Fruit fly (Drosophila melanogaster): Measurements from ENCODE around the gene Rac2.

Rac2 gene

DNA sequence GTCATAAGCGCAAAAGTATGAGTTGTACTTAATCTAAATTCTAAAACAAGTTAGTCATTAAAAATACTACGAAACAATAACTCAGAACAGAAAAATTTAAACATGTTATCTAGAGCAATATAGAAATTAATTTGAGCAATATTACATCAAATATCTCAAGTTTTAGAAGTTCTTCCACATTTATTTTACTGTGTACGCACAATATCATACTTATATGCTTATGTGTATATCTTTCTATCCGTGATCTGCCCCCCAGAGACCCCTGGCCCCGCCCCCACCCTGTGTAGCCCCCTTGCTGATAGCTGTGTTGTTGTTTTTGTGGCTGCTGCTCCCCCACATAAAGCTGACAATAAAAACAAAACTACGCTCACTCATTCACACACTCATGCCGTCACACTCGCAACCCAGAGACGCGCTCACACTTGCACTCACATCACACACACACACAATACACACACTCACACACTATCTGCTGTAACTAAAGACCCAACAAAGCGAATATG lies 1.6 kb downstream of the Rac2 start (continued):
- TF ChIP-seq CG8290 (GFP tag; optimal IDR thresholded peaks at IDR 0.05): no peak
- TF ChIP-seq CG8290 (tag; optimal IDR thresholded peaks at IDR 0.05): peak in 1 of 2 experiments; percentile 51
- no peak for TF ChIP-seq pho (GFP tag; optimal IDR thresholded peaks at IDR 0.05)
- peak in 1 of 2 experiments; percentile 29 for TF ChIP-seq Hr51 (GFP tag; optimal IDR thresholded peaks at IDR 0.05)
- TF ChIP-seq hbn (GFP tag; IDR thresholded peaks at IDR 0.05; ENCODE audit: partially characterized antibody): no peak
- no peak for TF ChIP-seq CG6654 (GFP tag; optimal IDR thresholded peaks at IDR 0.05)
- no peak for TF ChIP-seq CG3407 (GFP tag; optimal IDR thresholded peaks at IDR 0.05)
- no peak for TF ChIP-seq inv (GFP tag; IDR thresholded peaks at IDR 0.05; ENCODE audit: partially characterized antibody)
- no peak for TF ChIP-seq gcm (GFP tag; optimal IDR thresholded peaks at IDR 0.05)
- no peak for TF ChIP-seq CG7745 (tag; optimal IDR thresholded peaks at IDR 0.05)
- no peak for TF ChIP-seq Opbp (GFP tag; IDR thresholded peaks at IDR 0.05; ENCODE audit: partially characterized antibody)
- no peak for TF ChIP-seq pan (optimal IDR thresholded peaks at IDR 0.05)
- TF ChIP-seq pan (GFP tag; optimal IDR thresholded peaks at IDR 0.05 in 1 of 2, IDR thresholded peaks at IDR 0.05 in 1 of 2): no peak
- TF ChIP-seq ato (GFP tag; IDR thresholded peaks at IDR 0.05; ENCODE audit: partially characterized antibody): no peak
- TF ChIP-seq jumu (GFP tag; optimal IDR thresholded peaks at IDR 0.05): no peak
- no peak for TF ChIP-seq CG13624 (GFP tag; optimal IDR thresholded peaks at IDR 0.05)
- TF ChIP-seq zf30C (GFP tag; optimal IDR thresholded peaks at IDR 0.05): peak; percentile 29
- no peak for TF ChIP-seq CG12236 (GFP tag; optimal IDR thresholded peaks at IDR 0.05)
- no peak for TF ChIP-seq CG18476 (GFP tag; optimal IDR thresholded peaks at IDR 0.05)
- TF ChIP-seq CG14860 (GFP tag; IDR thresholded peaks at IDR 0.05; ENCODE audit: partially characterized antibody): no peak
- no peak for TF ChIP-seq Chrac-16 (GFP tag; optimal IDR thresholded peaks at IDR 0.05)
- peak; percentile 2 for TF ChIP-seq CG10267 (tag; optimal IDR thresholded peaks at IDR 0.05)
- no peak for TF ChIP-seq NC2β (GFP tag; optimal IDR thresholded peaks at IDR 0.05)
- no peak for TF ChIP-seq corto (GFP tag; optimal IDR thresholded peaks at IDR 0.05)
- TF ChIP-seq CG6175 (GFP tag; IDR thresholded peaks at IDR 0.05): no peak
- no peak for TF ChIP-seq scrt (GFP tag; optimal IDR thresholded peaks at IDR 0.05)
- TF ChIP-seq CG8359 (GFP tag; optimal IDR thresholded peaks at IDR 0.05; ENCODE audit: borderline replicate concordance): no peak
- TF ChIP-seq hkb (optimal IDR thresholded peaks at IDR 0.05): no peak
- no peak for TF ChIP-seq hkb (GFP tag; IDR thresholded peaks at IDR 0.05)
- TF ChIP-seq ase (GFP tag; IDR thresholded peaks at IDR 0.05): no peak
- TF ChIP-seq oc (tag; optimal IDR thresholded peaks at IDR 0.05): peak; percentile 21
- TF ChIP-seq ash1 (GFP tag; optimal IDR thresholded peaks at IDR 0.05): no peak
- no peak for TF ChIP-seq CG15479 (GFP tag; optimal IDR thresholded peaks at IDR 0.05)
- TF ChIP-seq CG2120 (GFP tag; optimal IDR thresholded peaks at IDR 0.05): no peak
- no peak for TF ChIP-seq ERR (GFP tag; optimal IDR thresholded peaks at IDR 0.05)
- TF ChIP-seq HLH3B (GFP tag; IDR thresholded peaks at IDR 0.05): peak; percentile 33; the same call in 1 of the 2 replicates
- TF ChIP-seq CG4360 (GFP tag; IDR thresholded peaks at IDR 0.05): peak; percentile 82
- TF ChIP-seq fd3F (GFP tag; optimal IDR thresholded peaks at IDR 0.05): no peak
- no peak for TF ChIP-seq zen2 (GFP tag; IDR thresholded peaks at IDR 0.05; ENCODE audit: partially characterized antibody)
- peak; percentile 48; the same call in 1 of the 2 replicates for TF ChIP-seq Atf6 (GFP tag; IDR thresholded peaks at IDR 0.05)
- no peak for TF ChIP-seq tll (GFP tag; optimal IDR thresholded peaks at IDR 0.05)
- no peak for TF ChIP-seq Elba2 (GFP tag; optimal IDR thresholded peaks at IDR 0.05)
- TF ChIP-seq CG42726 (GFP tag; IDR thresholded peaks at IDR 0.05; ENCODE audit: partially characterized antibody): no peak
- TF ChIP-seq CG34224 (GFP tag; IDR thresholded peaks at IDR 0.05; ENCODE audit: partially characterized antibody): 0 out of 3 replicates have a peak, but pooled peaks have one; percentile 15
- no peak for TF ChIP-seq ind (GFP tag; optimal IDR thresholded peaks at IDR 0.05)
- TF ChIP-seq CG17568 (GFP tag; optimal IDR thresholded peaks at IDR 0.05): no peak
- TF ChIP-seq CG14965 (GFP tag; optimal IDR thresholded peaks at IDR 0.05; ENCODE audit: borderline replicate concordance): no peak
- TF ChIP-seq HmgZ (tag; optimal IDR thresholded peaks at IDR 0.05): peak; percentile 27
- TF ChIP-seq CG1647 (GFP tag; optimal IDR thresholded peaks at IDR 0.05): no peak
- peak; percentile 74 for TF ChIP-seq CG8281 (tag; optimal IDR thresholded peaks at IDR 0.05)

All from whole organism, embryonic.